Worm (Caenorhabditis elegans): ENCODE results near the gene F56D2.5.
A peak's percentile ranks its signal among the peaks of the same experiment; 100 is the strongest.

F56D2.5 gene

ce11 chrIII:5581049-5581448 lies at the start of gene F56D2.5:
TSS of gene F56D2.5 (minus strand) at chrIII:5581419.
- TF ChIP-seq Y22D7AL.16 (tag; optimal IDR thresholded peaks at IDR 0.05) = no peak
- TF ChIP-seq nfya-1 (tag; optimal IDR thresholded peaks at IDR 0.05) = no peak
- no peak for TF ChIP-seq hlh-6 (tag; optimal IDR thresholded peaks at IDR 0.05)
- no peak for TF ChIP-seq ceh-19 (GFP tag; optimal IDR thresholded peaks at IDR 0.05)
- TF ChIP-seq syd-9 (tag; optimal IDR thresholded peaks at IDR 0.05) = no peak
- TF ChIP-seq fax-1 (tag; optimal IDR thresholded peaks at IDR 0.05) = no peak
- TF ChIP-seq unc-42 (tag; optimal IDR thresholded peaks at IDR 0.05) = no peak
- TF ChIP-seq tbx-2 (tag; optimal IDR thresholded peaks at IDR 0.05) = no peak
- TF ChIP-seq zip-5 (tag; optimal IDR thresholded peaks at IDR 0.05) = no peak
- no peak for TF ChIP-seq ceh-2 (tag; optimal IDR thresholded peaks at IDR 0.05)
- no peak for TF ChIP-seq ceh-9 (tag; optimal IDR thresholded peaks at IDR 0.05)
- no peak for TF ChIP-seq rnt-1 (tag; optimal IDR thresholded peaks at IDR 0.05)
- TF ChIP-seq pax-1 (tag; optimal IDR thresholded peaks at IDR 0.05) = no peak
- no peak for TF ChIP-seq ceh-30 (tag; optimal IDR thresholded peaks at IDR 0.05)
- no peak for TF ChIP-seq elt-4 (tag; optimal IDR thresholded peaks at IDR 0.05)
- no peak for TF ChIP-seq hlh-15 (tag; optimal IDR thresholded peaks at IDR 0.05)
- TF ChIP-seq pha-4 (tag; optimal IDR thresholded peaks at IDR 0.05) = no peak
- no peak for TF ChIP-seq unc-55 (GFP tag; optimal IDR thresholded peaks at IDR 0.05)

ce11 chrIII:5630350-5630749 lies 49.1 kb upstream of the F56D2.5 start:
- no peak for TF ChIP-seq sox-2 (GFP tag; IDR thresholded peaks at IDR 0.05)
- TF ChIP-seq hlh-13 (GFP tag; optimal IDR thresholded peaks at IDR 0.05) = no peak
- TF ChIP-seq pha-4 (tag; optimal IDR thresholded peaks at IDR 0.05) = no peak
- no peak for TF ChIP-seq ceh-22 (tag; optimal IDR thresholded peaks at IDR 0.05)
- TF ChIP-seq Y22D7AL.16 (tag; optimal IDR thresholded peaks at IDR 0.05) = no peak
- no peak for TF ChIP-seq C08G9.2 (tag; optimal IDR thresholded peaks at IDR 0.05)
- TF ChIP-seq lim-6 (tag; optimal IDR thresholded peaks at IDR 0.05) = no peak
- no peak for TF ChIP-seq ceh-14 (tag; optimal IDR thresholded peaks at IDR 0.05)

- TF ChIP-seq C38D4.7 (GFP tag; optimal IDR thresholded peaks at IDR 0.05) (no peak), fax-1 (tag; optimal IDR thresholded peaks at IDR 0.05) (no peak), ahr-1 (tag; optimal IDR thresholded peaks at IDR 0.05) (no peak), pqm-1 (tag; optimal IDR thresholded peaks at IDR 0.05) (no peak), tbx-2 (tag; optimal IDR thresholded peaks at IDR 0.05) (no peak), unc-55 (GFP tag; optimal IDR thresholded peaks at IDR 0.05) (no peak), ceh-22 (tag; optimal IDR thresholded peaks at IDR 0.05) (no peak), odd-2 (tag; optimal IDR thresholded peaks at IDR 0.05) (no peak), unc-86 (tag; optimal IDR thresholded peaks at IDR 0.05) (no peak)
Observed at ce11 chrIII:5629225-5629624, 48.0 kb upstream of the F56D2.5 start.

- TF ChIP-seq ref-2 (tag; optimal IDR thresholded peaks at IDR 0.05) (no peak), ceh-6 (GFP tag; optimal IDR thresholded peaks at IDR 0.05) (no peak), ceh-24 (tag; optimal IDR thresholded peaks at IDR 0.05) (no peak)
Observed at ce11 chrIII:5624835-5625234, 43.6 kb upstream of the F56D2.5 start, which contains the start of gene daf-4. TSS of gene daf-4 (plus strand) at chrIII:5625135.

- TF ChIP-seq ceh-22 (tag; optimal IDR thresholded peaks at IDR 0.05) = no peak
- TF ChIP-seq hlh-30 (tag; optimal IDR thresholded peaks at IDR 0.05; ENCODE audit: insufficient read depth) = peak; percentile 30
Observed at ce11 chrIII:5623418-5623817, 42.2 kb upstream of the F56D2.5 start.
